3 worm cellular contexts compared by ENCODE assay signal in the genomic region with DNA sequence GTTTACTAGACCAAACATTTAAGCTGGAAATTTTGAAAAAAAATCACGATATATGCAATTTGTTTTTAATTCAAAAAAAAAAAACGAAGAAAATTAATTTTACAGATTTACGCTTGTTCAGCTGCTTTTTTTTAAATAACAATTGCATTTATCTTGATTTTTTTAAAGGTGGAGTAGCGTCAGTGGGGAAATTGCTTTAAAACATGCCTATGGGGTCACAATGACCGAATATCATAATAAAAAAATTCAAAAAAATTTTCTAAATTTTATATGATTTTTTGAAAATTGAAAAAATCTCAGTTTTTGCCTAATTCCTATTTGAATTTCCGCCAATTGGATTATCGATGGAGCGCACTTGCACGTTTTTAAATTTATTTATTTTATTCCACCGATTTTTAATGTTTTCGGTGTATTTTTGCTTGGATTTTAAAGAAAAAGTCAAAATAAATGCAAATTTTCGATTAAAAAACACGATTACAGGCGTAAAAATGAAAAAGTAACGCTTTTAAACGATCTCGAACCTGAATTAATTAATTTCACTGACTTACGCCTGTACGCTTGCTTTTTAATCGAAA.
TF ChIP-seq lines count a peak whose summit lies in the region.

No protein-coding gene starts in this region.

TF ChIP-seq in whole organism, L1 larva, 84 proteins besides CTCF, POLR2A, EP300 and RAD21:
- TF ChIP-seq dpl-1 (GFP tag; optimal IDR thresholded peaks at IDR 0.05; lab: Kevin White, UChicago): peak in 1 of 3 experiments; percentile 3
- peak in 1 of 2 experiments; percentile 50 for TF ChIP-seq efl-1 (optimal IDR thresholded peaks at IDR 0.05; lab: Kevin White, UChicago)
- TF ChIP-seq efl-1 (GFP tag; optimal IDR thresholded peaks at IDR 0.05 in 1 of 2; lab: Kevin White, UChicago): peak; percentile 32 to 93

TF ChIP-seq in whole organism, L4 larva, 104 proteins besides CTCF, POLR2A, EP300 and RAD21:
- TF ChIP-seq lin-38 (GFP tag; IDR thresholded peaks at IDR 0.05; lab: Robert Waterston, UW): peak; percentile 67

TF ChIP-seq in whole organism, young adult, 124 proteins besides CTCF, POLR2A, EP300 and RAD21:
- TF ChIP-seq mcd-1 (GFP tag; IDR thresholded peaks at IDR 0.05; lab: Robert Waterston, UW): peak; percentile 71; the same call in 1 of the 2 replicates
